Worm (Caenorhabditis elegans) whole organism, L4/young adult: ENCODE results near the gene zag-1.

Source experiments
- W03F9.2 ChIP-seq: fragments of 150-350 bp; optimal IDR thresholded peaks from 2 replicates; lab custom pipeline; 2014; ENCODE audit warnings: missing biosample characterization, missing genetic modification characterization
- dao-5 ChIP-seq: sonication (generic microtip); optimal IDR thresholded peaks from 2 replicates; lab custom pipeline; 2016; ENCODE audit warnings: missing genotype, missing genetic modification characterization, moderate library complexity, missing compliant biosample characterization
- him-1 ChIP-seq: sonication (generic microtip); optimal IDR thresholded peaks from 2 replicates; lab custom pipeline; 2016; ENCODE audit warnings: missing genotype, missing genetic modification reagents, missing genetic modification characterization, missing compliant biosample characterization

Gene zag-1

ce11 chrIV:3878283-3878938, 22.8 kb downstream of the zag-1 start, which contains the start of gene F37C4.6:
Gene F37C4.6, minus strand, starts transcription at chrIV:3878333.
- TF ChIP-seq dao-5 (tag; lab: Kevin White, UChicago): no peak
- no peak for TF ChIP-seq him-1 (tag; lab: Kevin White, UChicago)
- TF ChIP-seq W03F9.2: no peak

ce11 chrIV:3881119-3881518, 25.5 kb downstream of the zag-1 start, which contains the start of the genes F37C4.8 and oac-23:
Gene F37C4.8, minus strand, starts transcription at chrIV:3881219.
Gene oac-23, plus strand, starts transcription at chrIV:3881441.
- TF ChIP-seq him-1 (tag; lab: Kevin White, UChicago) (no peak), W03F9.2 (no peak), dao-5 (tag; lab: Kevin White, UChicago) (no peak)

ce11 chrIV:3885369-3885768, 29.7 kb downstream of the zag-1 start, which contains the start of gene oac-22:
Gene oac-22, plus strand, starts transcription at chrIV:3885669.
- TF ChIP-seq W03F9.2 (no peak), dao-5 (tag; lab: Kevin White, UChicago) (no peak), him-1 (tag; lab: Kevin White, UChicago) (no peak)

ce11 chrIV:3888963-3889362, 33.3 kb downstream of the zag-1 start, which contains the start of gene oac-21:
Gene oac-21, plus strand, starts transcription at chrIV:3889263.
- TF ChIP-seq him-1 (tag; lab: Kevin White, UChicago) (no peak), dao-5 (tag; lab: Kevin White, UChicago) (no peak), W03F9.2 (no peak)

- TF ChIP-seq dao-5 (tag; lab: Kevin White, UChicago) (no peak), W03F9.2 (no peak), him-1 (tag; lab: Kevin White, UChicago) (no peak)
Observed at ce11 chrIV:3892027-3892426, 36.4 kb downstream of the zag-1 start, which contains the start of gene F56D6.9. Gene F56D6.9, plus strand, starts transcription at chrIV:3892327.

- no peak for TF ChIP-seq W03F9.2
- no peak for TF ChIP-seq dao-5 (tag; lab: Kevin White, UChicago)
- no peak for TF ChIP-seq him-1 (tag; lab: Kevin White, UChicago)
Observed at ce11 chrIV:3894004-3894480, 38.4 kb downstream of the zag-1 start, which contains the start of gene F56D6.8. Gene F56D6.8, minus strand, starts transcription at chrIV:3894430.

ce11 chrIV:3894770-3895169, 39.1 kb downstream of the zag-1 start, which contains the start of gene dct-8:
Gene dct-8, plus strand, starts transcription at chrIV:3895070.
- TF ChIP-seq W03F9.2 (no peak), him-1 (tag; lab: Kevin White, UChicago) (no peak), dao-5 (tag; lab: Kevin White, UChicago) (no peak)

ce11 chrIV:3899719-3900554, 44.3 kb downstream of the zag-1 start, which contains the start of gene srz-62:
Gene srz-62, plus strand, starts transcription at chrIV:3900504.
- TF ChIP-seq him-1 (tag; lab: Kevin White, UChicago) (no peak), dao-5 (tag; lab: Kevin White, UChicago) (no peak), W03F9.2 (no peak)

ce11 chrIV:3902955-3903354, 47.3 kb downstream of the zag-1 start, which contains the start of gene F56D6.6:
Gene F56D6.6, plus strand, starts transcription at chrIV:3903255.
- no peak for TF ChIP-seq him-1 (tag; lab: Kevin White, UChicago)

- TF ChIP-seq him-1 (tag; lab: Kevin White, UChicago) (no peak), dao-5 (tag; lab: Kevin White, UChicago) (no peak), W03F9.2 (no peak)
Observed at ce11 chrIV:3904620-3905019, 49.0 kb downstream of the zag-1 start, which contains the start of gene F56D6.21. Gene F56D6.21, plus strand, starts transcription at chrIV:3904920.

ce11 chrIV:3906393-3906792, 50.8 kb downstream of the zag-1 start, which contains the start of gene F56D6.11:
Gene F56D6.11, minus strand, starts transcription at chrIV:3906493.
- TF ChIP-seq him-1 (tag; lab: Kevin White, UChicago) (no peak), W03F9.2 (no peak), dao-5 (tag; lab: Kevin White, UChicago) (no peak)

ce11 chrIV:3907506-3908188, 52.0 kb downstream of the zag-1 start, which contains the start of the genes F56D6.22 and F56D6.12:
Gene F56D6.22, minus strand, starts transcription at chrIV:3907606.
Gene F56D6.12, plus strand, starts transcription at chrIV:3908138.
- no peak for TF ChIP-seq W03F9.2
- TF ChIP-seq him-1 (tag; lab: Kevin White, UChicago): no peak
- TF ChIP-seq dao-5 (tag; lab: Kevin White, UChicago): no peak

- no peak for TF ChIP-seq W03F9.2
- TF ChIP-seq dao-5 (tag; lab: Kevin White, UChicago): no peak
- no peak for TF ChIP-seq him-1 (tag; lab: Kevin White, UChicago)
Observed at ce11 chrIV:3909114-3909513, 53.5 kb downstream of the zag-1 start, which contains the start of gene F56D6.13. Gene F56D6.13, plus strand, starts transcription at chrIV:3909414.
